Worm (Caenorhabditis elegans) whole organism, L4 larva: ENCODE results near the gene str-39.
A peak's percentile ranks its signal among the peaks of the same experiment; 100 is the strongest.

Source experiments
- T20F7.1 ChIP-seq: fragments of 200-800 bp; sonication (Bioruptor generic); optimal IDR thresholded peaks from 2 replicates; lab custom pipeline; 2018; ENCODE audit warnings: mild to moderate bottlenecking, missing genetic modification characterization, missing compliant biosample characterization
- Y105C5A.15 ChIP-seq: fragments of 200-800 bp; sonication (Bioruptor generic); IDR thresholded peaks from 2 replicates; pipeline ENCODE4 v1.3.6; 2022; ENCODE audit warnings: missing genetic modification characterization, missing compliant biosample characterization
- Y48G9A.11 ChIP-seq: fragments of 200-800 bp; sonication (Bioruptor generic); IDR thresholded peaks from 2 replicates; pipeline ENCODE4 v1.3.6; 2022; ENCODE audit warnings: missing genetic modification reagents, missing genetic modification characterization, missing compliant biosample characterization
- ZK546.5 ChIP-seq, 2 experiments: sonication (generic microtip); optimal IDR thresholded peaks; 2 replicates each; lab custom pipeline; 2017; ENCODE audit warnings: missing biosample characterization in 2 of 2, missing genetic modification characterization in 2 of 2
- aha-1 ChIP-seq: fragments of 150-350 bp; peaks from one replicate; lab custom pipeline; 2014; ENCODE audit warnings: missing biosample characterization, missing genetic modification characterization
- attf-4 ChIP-seq: sonication (generic microtip); optimal IDR thresholded peaks from 3 replicates; lab custom pipeline; 2017; ENCODE audit warnings: missing biosample characterization, missing genetic modification characterization
- ceh-20 ChIP-seq: fragments of 200-800 bp; sonication (Bioruptor generic); IDR thresholded peaks from 2 replicates; pipeline ENCODE4 v1.3.6; 2022; ENCODE audit warnings: missing genetic modification reagents, missing genetic modification characterization, missing compliant biosample characterization
- ceh-28 ChIP-seq: fragments of 150-350 bp; optimal IDR thresholded peaks from 2 replicates; lab custom pipeline; 2014; ENCODE audit warnings: missing biosample characterization, missing genetic modification reagents, missing genetic modification characterization
- ceh-32 ChIP-seq: sonication (generic microtip); optimal IDR thresholded peaks from 2 replicates; lab custom pipeline; 2016; ENCODE audit warnings: mild to moderate bottlenecking, missing genetic modification characterization, missing compliant biosample characterization; ENCODE audit not compliant: poor library complexity
- ces-1 ChIP-seq: fragments of 150-350 bp; sonication (generic microtip); optimal IDR thresholded peaks from 4 replicates; lab custom pipeline; 2014; ENCODE audit warnings: missing biosample characterization, missing genetic modification reagents, missing genetic modification characterization
- ctbp-1 ChIP-seq: fragments of 200-800 bp; sonication (Bioruptor generic); IDR thresholded peaks from 2 replicates; pipeline ENCODE4 v1.3.6; 2022; ENCODE audit warnings: missing genetic modification reagents, missing genetic modification characterization, missing compliant biosample characterization
- daf-16 ChIP-seq, 3 experiments: sonication (generic microtip); optimal IDR thresholded peaks; 2 replicates each; lab custom pipeline; 2016 to 2017; ENCODE audit warnings: missing genetic modification characterization in 3 of 3, missing genetic modification reagents in 3 of 3, mild to moderate bottlenecking in 2 of 3, missing compliant biosample characterization in 2 of 3, missing biosample characterization in 1 of 3, moderate library complexity in 1 of 3
- daf-8 ChIP-seq: fragments of 200-800 bp; sonication (Bioruptor generic); IDR thresholded peaks from 2 replicates; pipeline ENCODE4 v1.3.6; 2022; ENCODE audit warnings: missing genetic modification characterization, missing compliant biosample characterization
- dmd-6 ChIP-seq: fragments of 200-800 bp; sonication (Bioruptor generic); IDR thresholded peaks from 2 replicates; pipeline ENCODE4 v1.3.6; 2022; ENCODE audit warnings: missing genetic modification reagents, missing genetic modification characterization, missing compliant biosample characterization
- dve-1 ChIP-seq: sonication (generic microtip); optimal IDR thresholded peaks from 2 replicates; lab custom pipeline; 2017; ENCODE audit warnings: antibody characterized with exemption, mild to moderate bottlenecking, missing genetic modification characterization, missing compliant biosample characterization; ENCODE audit not compliant: insufficient read depth
- egl-43 ChIP-seq: fragments of 200-800 bp; sonication (Bioruptor generic); IDR thresholded peaks from 2 replicates; pipeline ENCODE4 v1.3.6; 2022; ENCODE audit warnings: missing genetic modification reagents, missing genetic modification characterization, missing compliant biosample characterization
- hif-1 ChIP-seq, 2 experiments: sonication (generic microtip); optimal IDR thresholded peaks; 2 replicates each; lab custom pipeline; 2016 to 2017; ENCODE audit warnings: missing compliant biosample characterization in 2 of 2, missing genetic modification characterization in 2 of 2, missing genetic modification reagents in 2 of 2, missing genotype in 2 of 2, mild to moderate bottlenecking in 1 of 2
- hlh-11 ChIP-seq: fragments of 200-800 bp; sonication (Bioruptor generic); optimal IDR thresholded peaks from 2 replicates; lab custom pipeline; 2018; ENCODE audit warnings: mild to moderate bottlenecking, missing genetic modification characterization, missing compliant biosample characterization
- lin-15B ChIP-seq: fragments of 150-350 bp; sonication (generic microtip); optimal IDR thresholded peaks from 3 replicates; lab custom pipeline; 2014; ENCODE audit warnings: missing biosample characterization, missing genetic modification characterization
- lin-29 ChIP-seq: fragments of 200-800 bp; sonication (Bioruptor generic); IDR thresholded peaks from 2 replicates; pipeline ENCODE4 v1.3.6; 2022; ENCODE audit warnings: missing genetic modification reagents, missing genetic modification characterization, missing compliant biosample characterization
- lsy-2 ChIP-seq, 2 experiments: fragments of 150-350 bp in 1 of 2; sonication (generic microtip) in 1 of 2; optimal IDR thresholded peaks; 2 replicates each; lab custom pipeline; 2014 to 2017; ENCODE audit warnings: missing biosample characterization in 2 of 2, missing genetic modification characterization in 2 of 2
- madf-5 ChIP-seq, 2 experiments: fragments of 200-800 bp; sonication (Bioruptor generic); IDR thresholded peaks; 2 replicates each; pipeline ENCODE4 v1.3.6; 2022; ENCODE audit warnings: missing compliant biosample characterization in 2 of 2, missing genetic modification characterization in 2 of 2
- mdl-1 ChIP-seq, 2 experiments: fragments of 150-350 bp in 1 of 2; sonication (generic microtip) in 1 of 2; optimal IDR thresholded peaks; 2 replicates each; lab custom pipeline; 2014 to 2017; ENCODE audit warnings: missing biosample characterization in 2 of 2, missing genetic modification characterization in 2 of 2
- mep-1 ChIP-seq: fragments of 150-350 bp; sonication (generic microtip); optimal IDR thresholded peaks from 3 replicates; lab custom pipeline; 2014; ENCODE audit warnings: missing biosample characterization, missing genetic modification characterization
- nhr-11 ChIP-seq: fragments of 150-350 bp; optimal IDR thresholded peaks from 2 replicates; lab custom pipeline; 2014; ENCODE audit warnings: missing biosample characterization, missing genetic modification characterization
- nhr-28 ChIP-seq: fragments of 150-350 bp; optimal IDR thresholded peaks from 2 replicates; lab custom pipeline; 2014; ENCODE audit warnings: missing biosample characterization, missing genetic modification characterization
- nhr-41 ChIP-seq: fragments of 200-800 bp; sonication (Bioruptor generic); IDR thresholded peaks from 2 replicates; pipeline ENCODE4 v1.3.6; 2022; ENCODE audit warnings: missing genetic modification reagents, missing genetic modification characterization, missing compliant biosample characterization
- nhr-6 ChIP-seq: fragments of 150-350 bp; optimal IDR thresholded peaks from 2 replicates; lab custom pipeline; 2014; ENCODE audit warnings: missing biosample characterization, missing genetic modification characterization
- php-3 ChIP-seq: fragments of 200-800 bp; sonication (Bioruptor generic); IDR thresholded peaks from 2 replicates; pipeline ENCODE4 v1.3.6; 2022; ENCODE audit warnings: missing genetic modification reagents, missing genetic modification characterization, missing compliant biosample characterization
- pqm-1 ChIP-seq: sonication (generic microtip); optimal IDR thresholded peaks from 2 replicates; lab custom pipeline; 2017; ENCODE audit warnings: missing biosample characterization, missing genetic modification characterization
- rbr-2 ChIP-seq: sonication (generic microtip); optimal IDR thresholded peaks from 2 replicates; lab custom pipeline; 2016; ENCODE audit warnings: missing genotype, missing genetic modification characterization, missing compliant biosample characterization
- set-16 ChIP-seq: fragments of 200-800 bp; sonication (Bioruptor generic); IDR thresholded peaks from 2 replicates; pipeline ENCODE4 v1.3.6; 2022; ENCODE audit warnings: missing genetic modification reagents, missing genetic modification characterization, missing compliant biosample characterization
- tag-97 ChIP-seq: fragments of 200-800 bp; sonication (Bioruptor generic); IDR thresholded peaks from 2 replicates; pipeline ENCODE4 v1.3.6; 2022; ENCODE audit warnings: missing genetic modification characterization, missing compliant biosample characterization
- unc-62 ChIP-seq, 3 experiments: fragments of 150-350 bp in 1 of 3; sonication (generic microtip); optimal IDR thresholded peaks in 2 of 3; peaks in 1 of 3; 1 replicate in 1 of 3; 2 replicates in 2 of 3; lab custom pipeline; 2014 to 2017; ENCODE audit warnings: missing biosample characterization in 3 of 3, missing genetic modification characterization in 3 of 3, missing genetic modification reagents in 3 of 3, missing genotype in 1 of 3
- zag-1 ChIP-seq: fragments of 150-350 bp; optimal IDR thresholded peaks from 2 replicates; lab custom pipeline; 2014; ENCODE audit warnings: missing biosample characterization, missing genetic modification characterization
- zfp-2 ChIP-seq: sonication (generic microtip); optimal IDR thresholded peaks from 2 replicates; lab custom pipeline; 2016; ENCODE audit warnings: mild to moderate bottlenecking, missing genetic modification characterization, missing compliant biosample characterization
- zip-11 ChIP-seq: fragments of 200-800 bp; sonication (Bioruptor generic); IDR thresholded peaks from 2 replicates; pipeline ENCODE4 v1.3.6; 2022; ENCODE audit warnings: missing genetic modification characterization, missing compliant biosample characterization
- zip-2 ChIP-seq: fragments of 150-350 bp; optimal IDR thresholded peaks from 2 replicates; lab custom pipeline; 2014; ENCODE audit warnings: missing biosample characterization, missing genetic modification characterization
- ztf-11 ChIP-seq: fragments of 150-350 bp; optimal IDR thresholded peaks from 2 replicates; lab custom pipeline; 2014; ENCODE audit warnings: missing biosample characterization, missing genetic modification characterization
- ztf-7 ChIP-seq: fragments of 150-350 bp; optimal IDR thresholded peaks from 2 replicates; lab custom pipeline; 2014; ENCODE audit warnings: missing biosample characterization, missing genetic modification characterization

str-39 gene

DNA sequence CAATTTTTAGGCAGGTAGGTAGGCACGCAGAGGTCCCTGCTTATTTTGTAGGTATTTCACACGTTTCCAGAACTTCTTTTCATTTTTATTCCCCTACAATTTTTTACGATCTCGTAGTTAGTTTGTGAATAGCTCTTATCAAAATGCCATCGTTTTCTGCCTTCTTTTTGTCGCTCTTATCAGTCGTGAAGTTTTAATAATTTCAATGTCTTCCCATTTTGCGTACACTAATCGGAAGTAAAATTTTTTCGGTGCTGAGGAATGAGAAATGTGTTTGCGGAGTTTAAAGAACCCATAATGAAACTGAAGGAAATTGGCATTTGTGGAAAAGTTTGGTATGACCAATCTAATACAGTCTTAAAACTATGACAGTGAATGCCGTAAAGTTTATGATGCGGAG is 655 bp upstream of the str-39 start (continued):
- TF ChIP-seq nhr-11 (tag; lab: Kevin White, UChicago) (no peak), hif-1 (tag; optimal IDR thresholded peaks at IDR 0.05; lab: Kevin White, UChicago) (no peak), lsy-2 (tag; optimal IDR thresholded peaks at IDR 0.05; lab: Kevin White, UChicago) (no peak), madf-5 (GFP tag; IDR thresholded peaks at IDR 0.05; lab: Robert Waterston, UW) (no peak), ztf-7 (tag; lab: Kevin White, UChicago) (no peak), daf-16 (GFP tag; optimal IDR thresholded peaks at IDR 0.05; lab: Kevin White, UChicago) (no peak), daf-16 (tag; optimal IDR thresholded peaks at IDR 0.05; lab: Kevin White, UChicago) (peak; percentile 31), egl-43 (GFP tag; lab: Robert Waterston, UW) (no peak), unc-62 (GFP tag; optimal IDR thresholded peaks at IDR 0.05 in 1 of 2; lab: Kevin White, UChicago) (peak in 1 of 2 experiments; percentile 70), unc-62 (tag; optimal IDR thresholded peaks at IDR 0.05; lab: Kevin White, UChicago) (no peak), php-3 (GFP tag; lab: Robert Waterston, UW) (peak; percentile 75), nhr-28 (tag; lab: Kevin White, UChicago) (peak; percentile 86), dve-1 (tag; lab: Kevin White, UChicago) (peak; percentile 47), dmd-6 (GFP tag; lab: Robert Waterston, UW) (peak; percentile 66), set-16 (no peak), pqm-1 (tag; lab: Kevin White, UChicago) (peak; percentile 74), ctbp-1 (GFP tag; lab: Robert Waterston, UW) (no peak), mdl-1 (tag; optimal IDR thresholded peaks at IDR 0.05; lab: Kevin White, UChicago) (no peak)

DNA sequence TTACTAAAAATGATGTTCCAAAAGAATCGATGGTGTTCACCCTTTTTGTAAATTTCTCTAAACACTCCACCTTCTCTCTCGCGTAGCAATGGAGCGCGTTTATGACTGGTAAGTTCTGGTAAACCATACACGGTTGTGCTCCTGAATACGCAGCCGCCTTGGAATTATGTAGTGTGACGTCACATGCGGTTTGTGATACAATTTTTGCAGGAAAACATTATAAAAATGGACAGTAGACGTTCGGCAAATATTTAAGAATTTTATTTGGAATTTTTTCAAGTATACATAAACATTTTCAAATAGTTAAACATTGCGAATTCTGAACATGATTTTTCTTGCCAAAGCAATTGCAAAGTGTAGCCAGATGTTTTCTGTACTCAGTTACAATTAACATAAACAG is 2.2 kb downstream of the str-39 start, which contains the start of gene F37B4.10:
TSS of gene F37B4.10 (minus strand) at position 101 of the 400 bp plus-strand sequence.
- TF ChIP-seq zip-11 (GFP tag; lab: Robert Waterston, UW) (no peak), nhr-28 (tag; lab: Kevin White, UChicago) (peak; percentile 12), daf-16 (GFP tag; optimal IDR thresholded peaks at IDR 0.05; lab: Kevin White, UChicago) (no peak), daf-16 (tag; optimal IDR thresholded peaks at IDR 0.05; lab: Kevin White, UChicago) (peak; percentile 16), unc-62 (GFP tag; optimal IDR thresholded peaks at IDR 0.05 in 1 of 2; lab: Kevin White, UChicago) (peak in 1 of 2 experiments; percentile 82), unc-62 (tag; optimal IDR thresholded peaks at IDR 0.05; lab: Kevin White, UChicago) (no peak), daf-8 (no peak)

DNA sequence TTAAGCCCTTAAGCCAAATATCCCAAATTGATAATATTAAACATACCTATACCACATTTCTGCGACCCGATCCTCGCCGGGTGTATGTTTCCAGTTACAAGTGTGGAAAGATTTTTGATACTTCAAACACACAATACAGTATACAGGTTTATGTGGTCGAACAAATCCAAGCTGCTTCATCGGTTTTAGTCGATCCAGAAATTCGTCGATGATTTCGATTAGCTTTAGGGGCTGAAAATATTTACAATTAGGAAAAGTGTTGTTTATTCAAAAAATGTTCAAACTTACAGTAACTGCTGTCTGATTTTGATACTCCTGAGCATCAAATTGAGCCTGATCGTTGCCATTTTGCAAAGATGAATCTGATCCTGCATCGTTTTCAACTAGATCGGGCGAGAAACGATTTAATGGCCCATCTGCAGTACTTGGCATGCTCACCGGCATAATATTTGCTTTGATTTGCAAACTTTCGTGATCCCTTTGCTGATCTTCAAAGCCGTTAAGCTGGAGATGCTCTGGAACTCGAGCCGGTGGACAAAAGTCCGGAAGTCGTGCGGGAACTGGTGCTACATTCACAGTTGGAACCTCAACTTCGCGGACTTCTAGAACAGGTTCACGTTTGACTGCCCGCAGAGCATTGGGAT is 3.4 kb downstream of the str-39 start:
- peak in 1 of 2 experiments; percentile 76 for TF ChIP-seq unc-62 (GFP tag; optimal IDR thresholded peaks at IDR 0.05 in 1 of 2; lab: Kevin White, UChicago)
- no peak for TF ChIP-seq unc-62 (tag; optimal IDR thresholded peaks at IDR 0.05; lab: Kevin White, UChicago)
- no peak for TF ChIP-seq ceh-28
- 0 out of 2 replicates have a peak, but pooled peaks have one; percentile 13 for TF ChIP-seq php-3 (GFP tag; lab: Robert Waterston, UW)
- no peak for TF ChIP-seq tag-97 (GFP tag; lab: Robert Waterston, UW)
- peak; percentile 65 for TF ChIP-seq aha-1 (tag; lab: Kevin White, UChicago)

DNA sequence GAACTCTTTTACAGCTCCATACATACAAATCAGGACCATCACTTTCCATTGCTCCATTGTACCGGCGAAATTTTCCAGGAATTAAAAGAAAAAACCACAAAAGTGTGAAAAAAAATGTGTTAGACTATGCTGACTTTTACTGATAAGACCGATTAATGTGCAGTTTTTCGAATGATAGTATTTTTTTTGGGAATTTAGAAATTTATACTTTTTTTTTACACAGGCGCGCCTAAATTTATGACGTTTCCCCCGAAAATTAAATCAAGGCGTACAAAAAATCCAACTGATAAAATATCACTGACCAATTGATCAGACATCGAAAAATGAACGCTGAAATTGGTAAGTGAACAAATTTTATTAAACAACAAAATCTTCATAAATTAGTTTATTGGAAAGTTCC is 4.3 kb downstream of the str-39 start, which contains the start of gene folt-2:
TSS of gene folt-2 (minus strand) at position 179 of the 400 bp plus-strand sequence.
- TF ChIP-seq Y48G9A.11 (GFP tag; lab: Robert Waterston, UW) (no peak), Y105C5A.15 (GFP tag; lab: Robert Waterston, UW) (no peak), egl-43 (GFP tag; lab: Robert Waterston, UW) (no peak), unc-62 (GFP tag; optimal IDR thresholded peaks at IDR 0.05 in 1 of 2; lab: Kevin White, UChicago) (no peak), unc-62 (tag; optimal IDR thresholded peaks at IDR 0.05; lab: Kevin White, UChicago) (no peak), zip-2 (tag; lab: Kevin White, UChicago) (no peak), ceh-32 (tag; lab: Kevin White, UChicago) (no peak), nhr-6 (tag; lab: Kevin White, UChicago) (no peak), dmd-6 (GFP tag; lab: Robert Waterston, UW) (peak; percentile 72), ceh-20 (GFP tag; lab: Robert Waterston, UW) (no peak; the same call in 1 of the 2 replicates), T20F7.1 (GFP tag; lab: Kevin White, UChicago) (no peak), php-3 (GFP tag; lab: Robert Waterston, UW) (peak; percentile 56; the same call in 1 of the 2 replicates), attf-4 (tag; lab: Kevin White, UChicago) (no peak), mdl-1 (tag; optimal IDR thresholded peaks at IDR 0.05; lab: Kevin White, UChicago) (no peak), ZK546.5 (tag; optimal IDR thresholded peaks at IDR 0.05; lab: Kevin White, UChicago) (no peak), lsy-2 (tag; optimal IDR thresholded peaks at IDR 0.05; lab: Kevin White, UChicago) (no peak), mep-1 (tag; lab: Kevin White, UChicago) (peak; percentile 16), hlh-11 (tag; lab: Kevin White, UChicago) (peak; percentile 37), zfp-2 (tag; lab: Kevin White, UChicago) (no peak), rbr-2 (tag; lab: Kevin White, UChicago) (no peak), ces-1 (GFP tag; lab: Kevin White, UChicago) (no peak), nhr-11 (tag; lab: Kevin White, UChicago) (no peak), zag-1 (tag; lab: Kevin White, UChicago) (no peak), daf-16 (GFP tag; optimal IDR thresholded peaks at IDR 0.05; lab: Kevin White, UChicago) (no peak), daf-16 (tag; optimal IDR thresholded peaks at IDR 0.05; lab: Kevin White, UChicago) (peak; percentile 48), pqm-1 (tag; lab: Kevin White, UChicago) (peak; percentile 25), ztf-11 (tag; lab: Kevin White, UChicago) (no peak), lin-15B (tag; lab: Kevin White, UChicago) (no peak), hif-1 (tag; optimal IDR thresholded peaks at IDR 0.05; lab: Kevin White, UChicago) (no peak), nhr-41 (GFP tag; lab: Robert Waterston, UW) (no peak), lin-29 (no peak)
